Fruit fly (Drosophila melanogaster) whole organism, adult: ENCODE measurements around the gene ckd.

Experiments
- CG11617 ChIP-seq: fragments of 200-800 bp; sonication (Bioruptor generic); optimal IDR thresholded peaks from 2 replicates; lab custom pipeline; 2017; ENCODE audit warnings: mild to moderate bottlenecking, missing biosample characterization, missing genetic modification reagents, missing genetic modification characterization
- CG12768 ChIP-seq: fragments of 200-800 bp; sonication (Bioruptor generic); optimal IDR thresholded peaks from 2 replicates; lab custom pipeline; 2017; ENCODE audit warnings: missing biosample characterization, missing genetic modification characterization, mild to moderate bottlenecking, moderate library complexity, missing genetic modification reagents
- CG14711 ChIP-seq: fragments of 200-800 bp; sonication (Bioruptor generic); optimal IDR thresholded peaks from 2 replicates; lab custom pipeline; 2018; ENCODE audit warnings: missing biosample characterization, mild to moderate bottlenecking, missing genetic modification characterization, moderate library complexity
- CG1620 ChIP-seq: fragments of 200-800 bp; sonication (Bioruptor generic); optimal IDR thresholded peaks from 2 replicates; lab custom pipeline; 2016; ENCODE audit warnings: missing biosample characterization, missing genetic modification characterization
- CG33017 ChIP-seq: fragments of 200-800 bp; sonication (Bioruptor generic); optimal IDR thresholded peaks from 2 replicates; lab custom pipeline; 2018; ENCODE audit warnings: missing biosample characterization, mild to moderate bottlenecking, missing genetic modification characterization, moderate library complexity
- CG5204 ChIP-seq: fragments of 200-800 bp; sonication (Bioruptor generic); optimal IDR thresholded peaks from 2 replicates; lab custom pipeline; 2016; ENCODE audit warnings: missing biosample characterization, missing genetic modification characterization
- CG7045 ChIP-seq: fragments of 200-800 bp; sonication (Bioruptor generic); optimal IDR thresholded peaks from 2 replicates; lab custom pipeline; 2017; ENCODE audit warnings: missing biosample characterization, mild to moderate bottlenecking, missing genetic modification characterization
- CG7101 ChIP-seq: fragments of 200-800 bp; sonication (Bioruptor generic); optimal IDR thresholded peaks from 2 replicates; lab custom pipeline; 2018; ENCODE audit warnings: missing biosample characterization, mild to moderate bottlenecking, missing genetic modification characterization, moderate library complexity
- Clk ChIP-seq: fragments of 200-800 bp; sonication (Bioruptor generic); optimal IDR thresholded peaks from 2 replicates; lab custom pipeline; 2017; ENCODE audit warnings: missing biosample characterization, missing genetic modification characterization
- Crg-1 ChIP-seq: fragments of 200-800 bp; sonication (Bioruptor generic); optimal IDR thresholded peaks from 2 replicates; lab custom pipeline; 2016; ENCODE audit warnings: missing biosample characterization, missing genetic modification characterization
- Hr96 ChIP-seq: fragments of 200-800 bp; sonication (Bioruptor generic); optimal IDR thresholded peaks from 2 replicates; lab custom pipeline; 2016; ENCODE audit warnings: missing biosample characterization, missing genetic modification characterization
- Mnt ChIP-seq: fragments of 200-800 bp; sonication (Bioruptor generic); optimal IDR thresholded peaks from 2 replicates; lab custom pipeline; 2016; ENCODE audit warnings: missing biosample characterization, mild to moderate bottlenecking, missing genetic modification characterization
- bab1 ChIP-seq: fragments of 200-800 bp; sonication (Bioruptor generic); optimal IDR thresholded peaks from 3 replicates; lab custom pipeline; 2019; ENCODE audit warnings: missing biosample characterization, mild to moderate bottlenecking, missing genetic modification characterization, moderate library complexity
- cic ChIP-seq: fragments of 200-800 bp; sonication (Bioruptor generic); optimal IDR thresholded peaks from 2 replicates; lab custom pipeline; 2017; ENCODE audit warnings: missing biosample characterization, mild to moderate bottlenecking, missing genetic modification characterization, moderate library complexity
- cnc ChIP-seq, 2 experiments: fragments of >200 bp; optimal IDR thresholded peaks; 2 replicates each; lab custom pipeline; 2017
- kay ChIP-seq: fragments of 200-800 bp; sonication (Bioruptor generic); peaks from one replicate; lab custom pipeline; 2016; ENCODE audit warnings: missing biosample characterization, missing genetic modification characterization, borderline replicate concordance
- ovo ChIP-seq: fragments of 200-800 bp; sonication (Bioruptor generic); optimal IDR thresholded peaks from 2 replicates; lab custom pipeline; 2016; ENCODE audit warnings: missing biosample characterization, missing genetic modification characterization
- pad ChIP-seq: fragments of 200-800 bp; sonication (Bioruptor generic); optimal IDR thresholded peaks from 3 replicates; lab custom pipeline; 2017; ENCODE audit warnings: missing biosample characterization, missing genetic modification characterization, mild to moderate bottlenecking, moderate library complexity, missing genetic modification reagents
- tj ChIP-seq: fragments of 200-800 bp; sonication (Bioruptor generic); optimal IDR thresholded peaks from 3 replicates; lab custom pipeline; 2017; ENCODE audit warnings: missing biosample characterization, mild to moderate bottlenecking, missing genetic modification characterization, moderate library complexity
- toe ChIP-seq: fragments of 200-800 bp; sonication (Bioruptor generic); optimal IDR thresholded peaks from 2 replicates; lab custom pipeline; 2016; ENCODE audit warnings: missing biosample characterization, missing genetic modification characterization

ckd gene

DNA sequence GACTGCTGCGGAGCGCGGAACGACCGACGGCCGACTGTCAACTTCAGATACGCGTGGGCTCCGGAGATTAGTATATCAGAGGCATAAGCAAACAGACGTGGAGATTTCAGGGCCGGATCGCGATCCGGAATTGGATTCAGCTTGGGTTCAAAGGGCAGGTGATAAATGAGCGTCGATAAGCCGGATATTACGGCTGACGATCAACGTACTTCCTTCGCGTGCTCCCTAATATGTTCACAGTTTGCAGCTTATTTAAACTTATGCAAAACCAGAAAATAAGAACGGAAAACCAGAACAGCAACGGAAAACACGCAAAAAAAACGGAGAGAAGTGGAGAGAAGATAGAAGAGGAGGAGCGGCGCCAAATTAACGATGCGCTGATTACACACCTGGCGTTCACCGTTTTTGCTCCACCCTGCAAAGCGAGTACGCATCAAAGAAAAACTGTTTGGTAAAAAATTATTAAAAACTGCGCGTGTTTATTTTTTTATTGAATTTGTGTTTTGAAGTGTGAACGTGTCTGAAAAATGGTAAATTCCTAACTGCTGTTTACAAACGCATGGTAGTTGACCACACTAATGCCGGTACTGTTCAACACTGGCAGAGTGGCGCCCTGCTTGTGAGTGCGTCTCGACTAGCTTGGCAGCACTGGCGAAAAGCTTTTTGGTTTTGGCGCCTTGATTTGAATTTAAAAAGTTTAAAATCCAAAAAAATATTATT is 18.5 kb upstream of the ckd start, which contains the start of gene CG17746:
CG17746 (minus strand) TSS at position 546 of the 720 bp plus-strand sequence.
- TF ChIP-seq tj (GFP tag; lab: Kevin White, UChicago) (no peak), cnc (optimal IDR thresholded peaks at IDR 0.05; lab: Kevin White, UChicago) (no peak), CG7101 (peak; percentile 23), toe (GFP tag; lab: Kevin White, UChicago) (no peak), CG12768 (GFP tag; lab: Kevin White, UChicago) (no peak), bab1 (GFP tag; lab: Kevin White, UChicago) (peak; percentile 78), Clk (GFP tag; lab: Kevin White, UChicago) (peak; percentile 4), cic (GFP tag; lab: Kevin White, UChicago) (peak; percentile 12), Hr96 (GFP tag; lab: Kevin White, UChicago) (no peak), kay (GFP tag; lab: Kevin White, UChicago) (no peak), CG1620 (GFP tag; lab: Kevin White, UChicago) (peak; percentile 79), Crg-1 (peak; percentile 81), CG7045 (GFP tag; lab: Kevin White, UChicago) (peak; percentile 10), CG33017 (no peak), CG14711 (peak; percentile 21), CG5204 (GFP tag; lab: Kevin White, UChicago) (no peak), CG11617 (GFP tag; lab: Kevin White, UChicago) (no peak), Mnt (GFP tag; lab: Kevin White, UChicago) (peak; percentile 81), ovo (GFP tag; lab: Kevin White, UChicago) (peak; percentile 9), pad (peak; percentile 42)

DNA sequence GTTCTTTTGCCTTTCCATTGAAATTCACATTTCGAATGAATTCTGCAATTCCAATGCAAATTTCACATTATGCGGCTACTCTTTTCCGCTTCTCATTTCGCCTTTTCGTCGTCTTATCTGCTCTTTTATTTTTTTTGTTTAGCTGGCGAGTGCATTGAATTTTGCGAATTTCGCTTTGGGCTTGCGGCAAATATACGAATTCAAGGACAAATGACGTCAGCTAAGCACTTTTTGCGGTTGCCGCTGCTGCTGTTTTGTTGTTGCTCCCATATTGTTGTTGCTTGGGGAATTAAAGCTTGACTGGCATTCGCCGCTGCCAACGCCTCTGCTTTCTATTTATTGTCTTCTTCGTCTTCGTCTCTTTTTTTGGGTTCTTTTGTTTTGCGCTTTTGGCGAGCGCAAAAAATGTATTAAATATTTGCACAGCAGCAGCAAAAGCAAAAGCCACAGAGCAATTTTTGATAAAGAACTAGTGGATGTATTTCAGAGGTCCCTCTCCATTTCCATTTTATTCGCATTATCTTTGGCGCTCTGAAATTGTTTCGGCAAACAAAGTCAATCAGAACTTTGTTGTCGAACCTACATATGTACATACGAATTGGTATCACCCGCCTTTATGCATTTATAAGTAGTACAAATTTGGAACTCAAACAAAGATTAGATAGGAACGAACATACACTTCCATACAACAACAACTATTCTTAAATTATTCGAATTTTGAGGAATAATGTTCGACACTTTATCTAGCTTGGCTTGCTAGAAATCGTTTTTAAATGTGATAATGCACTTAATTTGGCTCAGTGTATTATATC is 17.7 kb upstream of the ckd start:
- TF ChIP-seq Hr96 (GFP tag; lab: Kevin White, UChicago) (no peak), kay (GFP tag; lab: Kevin White, UChicago) (no peak), ovo (GFP tag; lab: Kevin White, UChicago) (no peak), cic (GFP tag; lab: Kevin White, UChicago) (no peak), cnc (optimal IDR thresholded peaks at IDR 0.05; lab: Kevin White, UChicago) (no peak), CG11617 (GFP tag; lab: Kevin White, UChicago) (peak; percentile 28), CG14711 (no peak), CG33017 (peak; percentile 40), CG7045 (GFP tag; lab: Kevin White, UChicago) (no peak), Crg-1 (no peak), CG1620 (GFP tag; lab: Kevin White, UChicago) (no peak), CG5204 (GFP tag; lab: Kevin White, UChicago) (no peak), tj (GFP tag; lab: Kevin White, UChicago) (peak; percentile 80), CG7101 (peak; percentile 50), CG12768 (GFP tag; lab: Kevin White, UChicago) (no peak)

DNA sequence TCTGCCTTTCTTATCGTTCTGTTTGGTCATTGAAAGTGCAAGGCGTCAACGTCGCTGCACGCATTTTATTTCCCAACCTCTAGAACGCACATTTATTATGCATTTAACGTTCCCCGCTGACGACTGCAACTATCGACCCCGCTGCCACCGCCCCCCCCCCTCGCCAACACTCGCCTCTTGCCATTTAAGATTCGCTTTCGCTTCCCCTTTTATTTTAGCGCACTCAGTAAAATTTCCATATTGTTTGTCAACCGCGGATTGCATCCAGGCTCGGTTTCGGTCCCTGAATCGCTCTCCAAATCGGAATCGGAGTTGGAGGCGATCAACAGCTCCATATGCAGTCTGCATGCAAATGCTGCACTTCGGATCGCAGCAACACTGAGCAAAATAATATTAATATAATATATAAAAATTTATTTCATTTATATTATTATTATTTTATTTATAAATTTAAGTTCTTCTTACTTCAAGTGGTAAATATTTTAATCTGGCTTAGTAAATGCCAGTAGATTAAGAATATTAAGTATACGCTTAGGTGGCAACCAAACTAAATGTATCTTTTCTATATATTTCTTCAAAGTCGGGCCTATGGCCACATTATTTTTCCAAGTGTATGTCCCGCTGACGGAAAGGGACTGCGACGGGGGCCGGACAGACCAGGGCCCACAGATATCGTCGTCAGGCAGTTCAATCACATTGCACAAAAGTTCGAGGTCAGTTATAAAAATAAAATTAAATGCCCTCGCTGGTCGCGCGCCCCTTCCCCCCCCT is 16.9 kb upstream of the ckd start:
- no peak for TF ChIP-seq cnc (optimal IDR thresholded peaks at IDR 0.05; lab: Kevin White, UChicago)
- peak; percentile 48 for TF ChIP-seq tj (GFP tag; lab: Kevin White, UChicago)
- TF ChIP-seq kay (GFP tag; lab: Kevin White, UChicago) = peak; percentile 9
- TF ChIP-seq CG5204 (GFP tag; lab: Kevin White, UChicago) = no peak

DNA sequence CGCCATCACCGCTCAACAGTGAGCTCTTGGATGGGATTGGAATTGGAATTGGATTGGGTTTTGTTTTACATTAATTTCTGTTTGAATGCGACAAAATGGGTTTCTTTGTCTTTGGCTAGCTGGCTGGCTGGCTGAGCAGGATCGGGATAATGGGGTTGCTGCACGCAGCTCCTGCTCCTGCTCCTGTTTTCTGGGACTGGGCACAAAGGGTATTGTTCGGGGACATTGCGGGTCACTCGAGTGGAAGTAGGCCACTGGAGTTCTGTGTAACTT is 16.4 kb upstream of the ckd start:
- TF ChIP-seq Mnt (GFP tag; lab: Kevin White, UChicago) (no peak), CG7101 (no peak), cnc (optimal IDR thresholded peaks at IDR 0.05; lab: Kevin White, UChicago) (no peak), bab1 (GFP tag; lab: Kevin White, UChicago) (no peak), CG33017 (no peak), CG11617 (GFP tag; lab: Kevin White, UChicago) (no peak), CG1620 (GFP tag; lab: Kevin White, UChicago) (no peak), cic (GFP tag; lab: Kevin White, UChicago) (no peak), ovo (GFP tag; lab: Kevin White, UChicago) (no peak), kay (GFP tag; lab: Kevin White, UChicago) (no peak), CG7045 (GFP tag; lab: Kevin White, UChicago) (no peak), toe (GFP tag; lab: Kevin White, UChicago) (no peak), CG14711 (no peak), CG12768 (GFP tag; lab: Kevin White, UChicago) (no peak), pad (no peak), Clk (GFP tag; lab: Kevin White, UChicago) (no peak), tj (GFP tag; lab: Kevin White, UChicago) (no peak), Hr96 (GFP tag; lab: Kevin White, UChicago) (no peak), Crg-1 (no peak), CG5204 (GFP tag; lab: Kevin White, UChicago) (no peak)
